Worm (Caenorhabditis elegans) whole organism, L4 larva: Measurements from ENCODE around the gene odd-2.

Source experiments
- aly-2 ChIP-seq: sonication (generic microtip); optimal IDR thresholded peaks from 2 replicates; lab custom pipeline; 2018; ENCODE audit warnings: missing biosample characterization, missing genetic modification characterization
- ama-1 ChIP-seq: fragments of 150-350 bp; optimal IDR thresholded peaks from 2 replicates; lab custom pipeline; 2014; ENCODE audit warnings: inconsistent platforms, mixed read lengths
- hlh-11 ChIP-seq: fragments of 200-800 bp; sonication (Bioruptor generic); optimal IDR thresholded peaks from 2 replicates; lab custom pipeline; 2018; ENCODE audit warnings: mild to moderate bottlenecking, missing genetic modification characterization, missing compliant biosample characterization
- lsy-2 ChIP-seq, 2 experiments: fragments of 150-350 bp in 1 of 2; sonication (generic microtip) in 1 of 2; optimal IDR thresholded peaks; 2 replicates each; lab custom pipeline; 2014 to 2017; ENCODE audit warnings: missing biosample characterization in 2 of 2, missing genetic modification characterization in 2 of 2
- mdl-1 ChIP-seq, 2 experiments: fragments of 150-350 bp in 1 of 2; sonication (generic microtip) in 1 of 2; optimal IDR thresholded peaks; 2 replicates each; lab custom pipeline; 2014 to 2017; ENCODE audit warnings: missing biosample characterization in 2 of 2, missing genetic modification characterization in 2 of 2
- nhr-28 ChIP-seq: fragments of 150-350 bp; optimal IDR thresholded peaks from 2 replicates; lab custom pipeline; 2014; ENCODE audit warnings: missing biosample characterization, missing genetic modification characterization
- nhr-42 ChIP-seq: fragments of 200-800 bp; sonication (Bioruptor generic); IDR thresholded peaks from 2 replicates; pipeline ENCODE4 v1.3.6; 2022; ENCODE audit warnings: missing genetic modification characterization, missing compliant biosample characterization
- pha-4 ChIP-seq, 2 experiments: fragments of 150-350 bp in 1 of 2; fragments of 200-800 bp in 1 of 2; sonication (Bioruptor generic) in 1 of 2; IDR thresholded peaks in 1 of 2; optimal IDR thresholded peaks in 1 of 2; 2 replicates each; pipeline versions ENCODE4 v1.3.6 to Lab custom; 2014 to 2022; ENCODE audit warnings: missing genetic modification characterization in 2 of 2, missing genetic modification reagents in 2 of 2, missing biosample characterization in 1 of 2, missing compliant biosample characterization in 1 of 2
- snpc-1.2 ChIP-seq: fragments of 200-800 bp; sonication (Bioruptor generic); IDR thresholded peaks from 2 replicates; pipeline ENCODE4 v1.3.6; 2022; ENCODE audit warnings: missing genetic modification reagents, missing genetic modification characterization, missing compliant biosample characterization
- snpc-4 ChIP-seq: fragments of 150-350 bp; optimal IDR thresholded peaks from 2 replicates; lab custom pipeline; 2014; ENCODE audit warnings: missing biosample characterization, missing genetic modification characterization
- tra-1 ChIP-seq: fragments of 200-800 bp; sonication (Bioruptor generic); IDR thresholded peaks from 2 replicates; pipeline ENCODE4 v1.3.6; 2022; ENCODE audit warnings: missing genetic modification reagents, missing genetic modification characterization, missing compliant biosample characterization
- unc-62 ChIP-seq, 3 experiments: fragments of 150-350 bp in 1 of 3; sonication (generic microtip); optimal IDR thresholded peaks in 2 of 3; peaks in 1 of 3; 1 replicate in 1 of 3; 2 replicates in 2 of 3; lab custom pipeline; 2014 to 2017; ENCODE audit warnings: missing biosample characterization in 3 of 3, missing genetic modification characterization in 3 of 3, missing genetic modification reagents in 3 of 3, missing genotype in 1 of 3

DNA sequence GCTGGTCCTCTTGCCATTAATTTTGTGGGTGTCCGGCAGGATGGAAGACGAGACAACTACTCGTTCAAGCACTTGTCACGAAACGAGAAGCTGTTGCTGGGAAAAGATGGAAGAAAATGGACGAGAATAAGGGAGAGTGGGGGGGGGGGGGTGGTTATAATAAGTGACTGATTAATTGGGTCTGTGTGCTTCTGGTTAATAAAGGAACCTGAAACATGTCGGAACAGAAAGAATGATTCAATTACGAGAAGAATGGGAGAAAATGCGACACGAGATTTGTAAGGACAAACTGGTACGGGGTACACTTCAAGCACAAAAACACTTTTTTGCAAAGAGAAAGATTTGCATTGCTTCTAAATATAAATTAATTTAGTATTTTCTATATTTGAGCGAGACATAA lies 4.9 kb downstream of the odd-2 start:
- TF ChIP-seq hlh-11 (no peak), lsy-2 (tag; optimal IDR thresholded peaks at IDR 0.05; lab: Kevin White, UChicago) (no peak), nhr-28 (no peak), unc-62 (GFP tag; optimal IDR thresholded peaks at IDR 0.05 in 1 of 2; lab: Kevin White, UChicago) (no peak), unc-62 (tag; optimal IDR thresholded peaks at IDR 0.05; lab: Kevin White, UChicago) (no peak), aly-2 (tag; lab: Kevin White, UChicago) (no peak), snpc-1.2 (GFP tag; lab: Robert Waterston, UW) (no peak), nhr-42 (no peak), pha-4 (GFP tag; IDR thresholded peaks at IDR 0.05; lab: Robert Waterston, UW) (no peak), pha-4 (tag; optimal IDR thresholded peaks at IDR 0.05; lab: Kevin White, UChicago) (no peak), ama-1 (lab: Kevin White, UChicago) (no peak), tra-1 (GFP tag; lab: Robert Waterston, UW) (no peak), mdl-1 (tag; optimal IDR thresholded peaks at IDR 0.05; lab: Kevin White, UChicago) (no peak), snpc-4 (tag; lab: Kevin White, UChicago) (no peak)
